Fruit fly (Drosophila melanogaster) whole organism, embryonic: ENCODE measurements around the gene CG32751.

Source experiments
- Aef1 ChIP-seq: fragments of 200-800 bp; sonication (Bioruptor generic); IDR thresholded peaks from 3 replicates; pipeline ENCODE4 v1.3.6; 2022; ENCODE audit warnings: missing biosample characterization, missing genetic modification characterization
- Asciz ChIP-seq: fragments of 200-800 bp; sonication (Bioruptor generic); optimal IDR thresholded peaks from 2 replicates; lab custom pipeline; 2017; ENCODE audit warnings: missing biosample characterization, mild to moderate bottlenecking, missing genetic modification characterization, missing genetic modification reagents
- Atf3 ChIP-seq: fragments of 200-800 bp; sonication (Bioruptor generic); optimal IDR thresholded peaks from 3 replicates; lab custom pipeline; 2016; ENCODE audit warnings: missing biosample characterization, missing genetic modification characterization
- Atf6 ChIP-seq: fragments of 200-800 bp; sonication (Bioruptor generic); IDR thresholded peaks from 2 replicates; pipeline ENCODE4 v1.3.6; 2022; ENCODE audit warnings: missing biosample characterization, missing genetic modification characterization
- Bdp1 ChIP-seq: fragments of 200-800 bp; sonication (Bioruptor generic); optimal IDR thresholded peaks from 3 replicates; lab custom pipeline; 2016; ENCODE audit warnings: missing biosample characterization, missing genetic modification characterization
- Bgb ChIP-seq: fragments of 200-800 bp; sonication (Bioruptor generic); IDR thresholded peaks from 2 replicates; pipeline ENCODE4 v1.3.6; 2022; ENCODE audit warnings: missing biosample characterization, missing genetic modification characterization; ENCODE audit not compliant: partially characterized antibody
- CG10147 ChIP-seq: fragments of 200-800 bp; sonication (Bioruptor generic); optimal IDR thresholded peaks from 2 replicates; lab custom pipeline; 2019; ENCODE audit warnings: missing biosample characterization, mild to moderate bottlenecking, missing genetic modification characterization, moderate library complexity
- CG10959 ChIP-seq: fragments of 200-800 bp; sonication (Bioruptor generic); IDR thresholded peaks from 2 replicates; pipeline ENCODE4 v1.3.6; 2022; ENCODE audit warnings: missing biosample characterization, missing genetic modification characterization
- CG11560 ChIP-seq: fragments of 200-800 bp; sonication (Bioruptor generic); IDR thresholded peaks from 3 replicates; pipeline ENCODE4 v1.3.6; 2022; ENCODE audit warnings: missing biosample characterization, missing genetic modification characterization
- CG13287 ChIP-seq: fragments of 200-800 bp; sonication (Bioruptor generic); IDR thresholded peaks from 2 replicates; pipeline ENCODE4 v1.3.6; 2022; ENCODE audit warnings: missing biosample characterization, missing genetic modification characterization; ENCODE audit not compliant: partially characterized antibody
- CG17802 ChIP-seq: fragments of 200-800 bp; sonication (Bioruptor generic); optimal IDR thresholded peaks from 2 replicates; lab custom pipeline; 2018; ENCODE audit warnings: missing biosample characterization, mild to moderate bottlenecking, missing genetic modification characterization, moderate library complexity
- CG1792 ChIP-seq: fragments of 200-800 bp; sonication (Bioruptor generic); optimal IDR thresholded peaks from 2 replicates; lab custom pipeline; 2016; ENCODE audit warnings: missing biosample characterization, missing genetic modification characterization
- CG18764 ChIP-seq: fragments of 200-800 bp; sonication (Bioruptor generic); optimal IDR thresholded peaks from 3 replicates; lab custom pipeline; 2016; ENCODE audit warnings: missing biosample characterization, missing genetic modification characterization
- CG30020 ChIP-seq: fragments of 200-800 bp; optimal IDR thresholded peaks from 2 replicates; lab custom pipeline; 2019; ENCODE audit warnings: missing biosample characterization, mild to moderate bottlenecking, missing genetic modification characterization, moderate library complexity
- CG31365 ChIP-seq: fragments of 200-800 bp; sonication (Bioruptor generic); optimal IDR thresholded peaks from 2 replicates; lab custom pipeline; 2018; ENCODE audit warnings: missing biosample characterization, mild to moderate bottlenecking, missing genetic modification characterization
- CG3163 ChIP-seq: fragments of 200-800 bp; sonication (Bioruptor generic); optimal IDR thresholded peaks from 3 replicates; lab custom pipeline; 2016; ENCODE audit warnings: missing biosample characterization, missing genetic modification characterization
- CG33213 ChIP-seq: fragments of 200-800 bp; sonication (Bioruptor generic); optimal IDR thresholded peaks from 3 replicates; lab custom pipeline; 2016; ENCODE audit warnings: missing biosample characterization, missing genetic modification characterization
- CG34376 ChIP-seq: fragments of 200-800 bp; sonication (Bioruptor generic); optimal IDR thresholded peaks from 2 replicates; lab custom pipeline; 2018; ENCODE audit warnings: missing biosample characterization, mild to moderate bottlenecking, missing genetic modification characterization
- CG6683 ChIP-seq: fragments of 200-800 bp; sonication (Bioruptor generic); optimal IDR thresholded peaks from 2 replicates; lab custom pipeline; 2017; ENCODE audit warnings: missing biosample characterization, mild to moderate bottlenecking, missing genetic modification characterization, missing genetic modification reagents
- CG6813 ChIP-seq: fragments of 200-800 bp; sonication (Bioruptor generic); optimal IDR thresholded peaks from 2 replicates; lab custom pipeline; 2017; ENCODE audit warnings: missing biosample characterization, missing genetic modification characterization, mild to moderate bottlenecking, moderate library complexity, missing genetic modification reagents
- Dbx ChIP-seq: fragments of 200-800 bp; sonication (Bioruptor generic); IDR thresholded peaks from 3 replicates; pipeline ENCODE4 v1.3.6; 2022; ENCODE audit warnings: missing biosample characterization, missing genetic modification characterization
- Dfd ChIP-seq, 2 experiments: fragments of >200 bp; optimal IDR thresholded peaks; 2 replicates each; lab custom pipeline; 2017; ENCODE audit warnings: missing biosample characterization in 2 of 2, missing genetic modification characterization in 2 of 2
- Doc3 ChIP-seq: fragments of 200-800 bp; sonication (Bioruptor generic); IDR thresholded peaks from 3 replicates; pipeline ENCODE4 v1.3.6; 2022; ENCODE audit warnings: missing biosample characterization, missing genetic modification characterization; ENCODE audit not compliant: partially characterized antibody
- E2f2 ChIP-seq: fragments of 200-800 bp; sonication (Bioruptor generic); IDR thresholded peaks from 2 replicates; pipeline ENCODE4 v1.3.6; 2022; ENCODE audit warnings: missing biosample characterization, missing genetic modification characterization
- Ets65A ChIP-seq: fragments of 200-800 bp; sonication (Bioruptor generic); peaks from one replicate; lab custom pipeline; 2016; ENCODE audit warnings: missing biosample characterization, missing genetic modification characterization
- Lpt ChIP-seq: fragments of >200 bp; optimal IDR thresholded peaks from 2 replicates; lab custom pipeline; 2018; ENCODE audit warnings: missing biosample characterization, missing genetic modification characterization
- NK7.1 ChIP-seq: fragments of 200-800 bp; sonication (Bioruptor generic); optimal IDR thresholded peaks from 3 replicates; lab custom pipeline; 2016; ENCODE audit warnings: missing biosample characterization, missing genetic modification characterization
- Poxn ChIP-seq: fragments of 200-800 bp; sonication (Bioruptor generic); IDR thresholded peaks from 2 replicates; pipeline ENCODE4 v1.3.6; 2022; ENCODE audit warnings: missing biosample characterization, missing genetic modification characterization
- Rfx ChIP-seq: fragments of 200-800 bp; sonication (Bioruptor generic); IDR thresholded peaks from 2 replicates; pipeline ENCODE4 v1.3.6; 2022; ENCODE audit warnings: missing biosample characterization, missing genetic modification characterization
- Tbp ChIP-seq: fragments of >200 bp; optimal IDR thresholded peaks from 2 replicates; lab custom pipeline; 2018; ENCODE audit warnings: missing biosample characterization, missing genetic modification characterization
- bbx ChIP-seq: fragments of 200-800 bp; sonication (Bioruptor generic); IDR thresholded peaks from 2 replicates; pipeline ENCODE4 v1.3.6; 2022; ENCODE audit warnings: missing biosample characterization, missing genetic modification characterization; ENCODE audit not compliant: partially characterized antibody
- bcd ChIP-seq: fragments of 200-800 bp; sonication (Bioruptor generic); optimal IDR thresholded peaks from 2 replicates; lab custom pipeline; 2017; ENCODE audit warnings: missing biosample characterization, mild to moderate bottlenecking, missing genetic modification characterization
- cato ChIP-seq: fragments of 200-800 bp; sonication (Bioruptor generic); optimal IDR thresholded peaks from 2 replicates; lab custom pipeline; 2016; ENCODE audit warnings: missing biosample characterization, missing genetic modification characterization, borderline replicate concordance
- en ChIP-seq: fragments of 200-800 bp; sonication (Bioruptor generic); optimal IDR thresholded peaks from 2 replicates; lab custom pipeline; 2016; ENCODE audit warnings: missing biosample characterization, missing genetic modification characterization
- fd102C ChIP-seq: fragments of 200-800 bp; sonication (Bioruptor generic); optimal IDR thresholded peaks from 2 replicates; lab custom pipeline; 2018; ENCODE audit warnings: missing biosample characterization, mild to moderate bottlenecking, missing genetic modification characterization, moderate library complexity
- fd96Cb ChIP-seq: fragments of 200-800 bp; sonication (Bioruptor generic); optimal IDR thresholded peaks from 2 replicates; lab custom pipeline; 2018; ENCODE audit warnings: missing biosample characterization, mild to moderate bottlenecking, missing genetic modification characterization, moderate library complexity
- h ChIP-seq: fragments of >200 bp; optimal IDR thresholded peaks from 2 replicates; lab custom pipeline; 2017
- kah ChIP-seq: fragments of 200-800 bp; sonication (Bioruptor generic); optimal IDR thresholded peaks from 2 replicates; lab custom pipeline; 2018; ENCODE audit warnings: missing biosample characterization, mild to moderate bottlenecking, missing genetic modification characterization
- maf-S ChIP-seq: fragments of 200-800 bp; sonication (Bioruptor generic); optimal IDR thresholded peaks from 2 replicates; lab custom pipeline; 2016; ENCODE audit warnings: missing biosample characterization, missing genetic modification characterization
- nerfin-2 ChIP-seq: fragments of 200-800 bp; sonication (Bioruptor generic); IDR thresholded peaks from 2 replicates; pipeline ENCODE4 v1.3.6; 2022; ENCODE audit warnings: missing biosample characterization, missing genetic modification characterization; ENCODE audit not compliant: partially characterized antibody
- peb ChIP-seq: fragments of 200-800 bp; sonication (Bioruptor generic); IDR thresholded peaks from 2 replicates; pipeline ENCODE4 v1.3.6; 2022; ENCODE audit warnings: missing biosample characterization, missing genetic modification characterization
- phol ChIP-seq: fragments of 200-800 bp; sonication (Bioruptor generic); optimal IDR thresholded peaks from 3 replicates; lab custom pipeline; 2018; ENCODE audit warnings: missing biosample characterization, mild to moderate bottlenecking, missing genetic modification characterization, moderate library complexity
- pum ChIP-seq: fragments of 200-800 bp; sonication (Bioruptor generic); optimal IDR thresholded peaks from 2 replicates; lab custom pipeline; 2016; ENCODE audit warnings: missing biosample characterization, missing genetic modification characterization
- sens-2 ChIP-seq: fragments of 200-800 bp; sonication (Bioruptor generic); IDR thresholded peaks from 2 replicates; pipeline ENCODE4 v1.3.6; 2022; ENCODE audit warnings: missing biosample characterization, missing genetic modification characterization
- sqz ChIP-seq: fragments of 200-800 bp; sonication (Bioruptor generic); optimal IDR thresholded peaks from 3 replicates; lab custom pipeline; 2018; ENCODE audit warnings: missing biosample characterization, mild to moderate bottlenecking, missing genetic modification characterization
- tgo ChIP-seq: fragments of 200-800 bp; sonication (Bioruptor generic); IDR thresholded peaks from 3 replicates; pipeline ENCODE4 v1.3.6; 2022; ENCODE audit warnings: missing biosample characterization, missing genetic modification characterization
- toy ChIP-seq: fragments of 200-800 bp; sonication (Bioruptor generic); IDR thresholded peaks from 2 replicates; pipeline ENCODE4 v1.3.6; 2022; ENCODE audit warnings: missing biosample characterization, missing genetic modification characterization
- yki ChIP-seq: fragments of >200 bp; optimal IDR thresholded peaks from 3 replicates; lab custom pipeline; 2018
- zfh1 ChIP-seq: fragments of 200-800 bp; sonication (Bioruptor generic); IDR thresholded peaks from 3 replicates; pipeline ENCODE4 v1.3.6; 2022; ENCODE audit warnings: missing biosample characterization, missing genetic modification characterization

The CG32751 gene

DNA sequence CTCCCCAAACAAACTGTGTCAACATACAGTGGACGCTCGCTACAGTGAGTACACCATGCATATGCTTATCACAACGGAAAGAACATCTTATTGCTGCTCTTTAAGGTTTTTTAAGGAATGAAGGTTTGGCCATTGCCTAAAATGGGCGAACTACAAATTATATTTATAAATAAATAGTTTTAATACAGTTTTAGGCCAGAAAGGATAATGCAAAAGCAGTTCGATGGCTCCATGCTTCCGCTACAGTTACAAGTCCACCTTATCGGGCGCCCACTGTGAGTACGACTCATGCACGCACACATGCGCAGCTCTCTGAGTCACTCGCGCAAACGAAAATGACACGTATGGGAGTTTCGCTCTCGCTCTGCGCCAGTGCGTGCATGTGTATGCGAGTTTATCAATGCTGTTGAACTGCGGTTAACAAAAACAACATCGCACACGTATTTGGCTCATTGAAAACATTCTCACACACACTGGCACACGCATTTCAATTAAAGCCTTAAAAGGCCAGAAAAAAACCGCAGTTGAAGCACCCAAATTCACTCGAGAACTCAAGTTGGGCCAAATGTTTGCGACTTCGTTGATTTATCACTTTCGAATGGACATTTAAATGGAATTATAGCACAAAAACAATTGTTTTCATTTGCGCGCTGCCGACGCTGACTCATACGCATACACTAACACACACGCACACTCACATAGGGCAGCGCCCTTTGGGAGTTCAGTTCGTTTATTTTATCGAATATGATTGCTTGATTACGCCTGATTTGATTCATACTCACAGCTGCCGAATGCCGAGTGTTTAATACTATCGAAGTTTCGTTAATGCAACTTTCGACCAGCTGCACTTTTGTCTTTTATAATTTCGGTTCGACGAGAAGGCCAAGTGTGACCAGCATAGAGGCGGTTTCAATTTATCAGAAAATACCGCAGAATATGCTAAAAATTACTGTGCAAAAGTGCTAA is 26.1 kb upstream of the CG32751 start, which contains the start of gene sqh:
Gene sqh (minus strand): TSS at position 916 of the 966 bp plus-strand sequence.
- peak; percentile 78 for TF ChIP-seq Asciz (GFP tag; lab: Kevin White, UChicago)
- TF ChIP-seq en = no peak
- TF ChIP-seq pum (GFP tag; lab: Kevin White, UChicago) = peak; percentile 35
- peak; percentile 43; the same call in 1 of the 2 replicates for TF ChIP-seq Bgb
- TF ChIP-seq CG18764 (GFP tag; lab: Kevin White, UChicago) = peak; percentile 50
- TF ChIP-seq CG3163 (GFP tag; lab: Kevin White, UChicago) = no peak
- TF ChIP-seq CG33213 (GFP tag; lab: Kevin White, UChicago) = peak; percentile 55
- TF ChIP-seq Dbx = peak; percentile 92
- TF ChIP-seq cato (GFP tag; lab: Kevin White, UChicago) = peak; percentile 62
- TF ChIP-seq CG6813 (GFP tag; lab: Kevin White, UChicago) = peak; percentile 82
- TF ChIP-seq sqz (GFP tag; lab: Kevin White, UChicago) = peak; percentile 57
- peak; percentile 65 for TF ChIP-seq peb (GFP tag; lab: Robert Waterston, UW)
- peak; percentile 94 for TF ChIP-seq Ets65A
- TF ChIP-seq phol (tag; lab: Kevin White, UChicago) = peak; percentile 82
- TF ChIP-seq zfh1 (GFP tag; lab: Robert Waterston, UW) = peak; percentile 89
- peak; percentile 24 for TF ChIP-seq Bdp1 (GFP tag; lab: Kevin White, UChicago)
- no peak for TF ChIP-seq Tbp (GFP tag; lab: Kevin White, UChicago)
- peak; percentile 44 for TF ChIP-seq Atf3 (GFP tag; lab: Kevin White, UChicago)
- TF ChIP-seq maf-S (GFP tag; lab: Kevin White, UChicago) = no peak
- no peak for TF ChIP-seq CG1792
- TF ChIP-seq Lpt (GFP tag; lab: Kevin White, UChicago) = no peak
- peak; percentile 85 for TF ChIP-seq Aef1 (GFP tag; lab: Robert Waterston, UW)
- TF ChIP-seq sens-2 (GFP tag; lab: Robert Waterston, UW) = peak; percentile 70
- TF ChIP-seq Atf6 (GFP tag; lab: Robert Waterston, UW) = peak; percentile 94
- TF ChIP-seq bcd = peak; percentile 92
- no peak for TF ChIP-seq h (lab: Kevin White, UChicago)
- TF ChIP-seq CG31365 (tag; lab: Kevin White, UChicago) = peak; percentile 50
- TF ChIP-seq CG10959 (GFP tag; lab: Robert Waterston, UW) = peak; percentile 66
- no peak for TF ChIP-seq fd102C (GFP tag; lab: Kevin White, UChicago)
- no peak for TF ChIP-seq NK7.1 (GFP tag; lab: Kevin White, UChicago)
- TF ChIP-seq E2f2 = peak; percentile 71
- peak; percentile 74 for TF ChIP-seq CG10147 (GFP tag; lab: Kevin White, UChicago)
- TF ChIP-seq CG30020 (tag; lab: Kevin White, UChicago) = peak; percentile 51
- TF ChIP-seq bbx (GFP tag; lab: Robert Waterston, UW) = no peak
- TF ChIP-seq CG6683 (GFP tag; lab: Kevin White, UChicago) = peak; percentile 81
- TF ChIP-seq CG34376 (GFP tag; lab: Kevin White, UChicago) = peak; percentile 83
- TF ChIP-seq Poxn (GFP tag; lab: Robert Waterston, UW) = peak; percentile 67
- TF ChIP-seq tgo (GFP tag; lab: Robert Waterston, UW) = peak; percentile 91
- TF ChIP-seq CG17802 (tag; lab: Kevin White, UChicago) = peak; percentile 38
- no peak for TF ChIP-seq yki (lab: Kevin White, UChicago)
- TF ChIP-seq toy (GFP tag; lab: Robert Waterston, UW) = peak; percentile 73; the same call in 1 of the 2 replicates
- TF ChIP-seq CG11560 = peak; percentile 82; the same call in 2 of the 3 replicates
- TF ChIP-seq nerfin-2 (GFP tag; lab: Robert Waterston, UW) = no peak
- peak; percentile 95 for TF ChIP-seq Rfx (GFP tag; lab: Robert Waterston, UW)
- TF ChIP-seq Doc3 (GFP tag; lab: Robert Waterston, UW) = no peak
- TF ChIP-seq CG13287 = peak; percentile 8; the same call in 1 of the 2 replicates
- TF ChIP-seq kah (GFP tag; lab: Kevin White, UChicago) = peak; percentile 77
- TF ChIP-seq Dfd (GFP tag; optimal IDR thresholded peaks at IDR 0.05; lab: Kevin White, UChicago) = no peak
- TF ChIP-seq fd96Cb (tag; lab: Kevin White, UChicago) = peak; percentile 80
